Worm (Caenorhabditis elegans) whole organism, L3 larva: ENCODE data around the gene W03F9.1.
A peak's percentile ranks its signal among the peaks of the same experiment; 100 is the strongest.

ENCODE experiments used
- R02D3.7 ChIP-seq: fragments of 150-350 bp; optimal IDR thresholded peaks from 2 replicates; lab custom pipeline; 2014; ENCODE audit warnings: missing biosample characterization, missing genetic modification characterization
- ZK546.5 ChIP-seq: sonication (generic microtip); optimal IDR thresholded peaks from 2 replicates; lab custom pipeline; 2017; ENCODE audit warnings: missing biosample characterization, missing genetic modification characterization
- aly-2 ChIP-seq: fragments of 150-350 bp; optimal IDR thresholded peaks from 2 replicates; lab custom pipeline; 2014; ENCODE audit warnings: missing biosample characterization, missing genetic modification characterization
- ama-1 ChIP-seq: fragments of 150-350 bp; optimal IDR thresholded peaks from 2 replicates; lab custom pipeline; 2018
- ceh-16 ChIP-seq: sonication (generic microtip); optimal IDR thresholded peaks from 2 replicates; lab custom pipeline; 2017; ENCODE audit warnings: missing biosample characterization, missing genetic modification characterization
- ceh-28 ChIP-seq: fragments of 150-350 bp; optimal IDR thresholded peaks from 2 replicates; lab custom pipeline; 2014; ENCODE audit warnings: missing biosample characterization, missing genetic modification reagents, missing genetic modification characterization
- ceh-9 ChIP-seq: sonication (generic microtip); optimal IDR thresholded peaks from 2 replicates; lab custom pipeline; 2018; ENCODE audit warnings: missing biosample characterization, missing genetic modification characterization
- daf-12 ChIP-seq: fragments of 150-350 bp; optimal IDR thresholded peaks from 2 replicates; lab custom pipeline; 2014; ENCODE audit warnings: missing biosample characterization, missing genetic modification reagents, missing genetic modification characterization
- egl-5 ChIP-seq: fragments of 150-350 bp; optimal IDR thresholded peaks from 2 replicates; lab custom pipeline; 2017; ENCODE audit warnings: missing biosample characterization, missing genetic modification reagents, missing genetic modification characterization, inconsistent platforms
- elt-1 ChIP-seq: fragments of 150-350 bp; optimal IDR thresholded peaks from 2 replicates; lab custom pipeline; 2014; ENCODE audit warnings: missing biosample characterization, missing genetic modification characterization
- elt-2 ChIP-seq: sonication (generic microtip); optimal IDR thresholded peaks from 2 replicates; lab custom pipeline; 2016; ENCODE audit warnings: missing genetic modification reagents, mild to moderate bottlenecking, missing genetic modification characterization, missing compliant biosample characterization
- fkh-10 ChIP-seq: sonication (generic microtip); optimal IDR thresholded peaks from 2 replicates; lab custom pipeline; 2017; ENCODE audit warnings: missing biosample characterization, missing genetic modification reagents, missing genetic modification characterization
- fkh-2 ChIP-seq: fragments of 150-350 bp; optimal IDR thresholded peaks from 2 replicates; lab custom pipeline; 2014; ENCODE audit warnings: missing biosample characterization, missing genetic modification reagents, missing genetic modification characterization
- fos-1 ChIP-seq: fragments of 150-350 bp; optimal IDR thresholded peaks from 2 replicates; lab custom pipeline; 2014; ENCODE audit warnings: missing biosample characterization, missing genetic modification characterization
- hmg-11 ChIP-seq: sonication (generic microtip); optimal IDR thresholded peaks from 2 replicates; lab custom pipeline; 2016; ENCODE audit warnings: missing genetic modification characterization, missing compliant biosample characterization
- jun-1 ChIP-seq: fragments of 150-350 bp; optimal IDR thresholded peaks from 2 replicates; lab custom pipeline; 2014; ENCODE audit warnings: missing biosample characterization, missing genetic modification reagents, missing genetic modification characterization
- lin-15B ChIP-seq: fragments of 150-350 bp; optimal IDR thresholded peaks from 2 replicates; lab custom pipeline; 2014; ENCODE audit warnings: missing biosample characterization, missing genetic modification characterization
- lin-39 ChIP-seq: fragments of 150-350 bp; optimal IDR thresholded peaks from 2 replicates; lab custom pipeline; 2018; ENCODE audit warnings: missing biosample characterization, missing genetic modification reagents, missing genetic modification characterization
- lsy-12 ChIP-seq: sonication (generic microtip); optimal IDR thresholded peaks from 2 replicates; lab custom pipeline; 2016; ENCODE audit warnings: mild to moderate bottlenecking, missing genetic modification characterization, missing compliant biosample characterization
- mdl-1 ChIP-seq: fragments of 150-350 bp; optimal IDR thresholded peaks from 2 replicates; lab custom pipeline; 2014; ENCODE audit warnings: missing biosample characterization, missing genetic modification characterization
- nfya-1 ChIP-seq: sonication (generic microtip); optimal IDR thresholded peaks from 2 replicates; lab custom pipeline; 2017; ENCODE audit warnings: missing genetic modification characterization, mild to moderate bottlenecking, missing compliant biosample characterization, antibody characterized with exemption, moderate library complexity; ENCODE audit not compliant: insufficient read depth
- nhr-11 ChIP-seq: fragments of 150-350 bp; optimal IDR thresholded peaks from 2 replicates; lab custom pipeline; 2014; ENCODE audit warnings: missing biosample characterization, missing genetic modification characterization
- nhr-23 ChIP-seq: fragments of 150-350 bp; optimal IDR thresholded peaks from 2 replicates; lab custom pipeline; 2014; ENCODE audit warnings: missing biosample characterization, missing genetic modification reagents, missing genetic modification characterization
- nhr-237 ChIP-seq: fragments of 150-350 bp; optimal IDR thresholded peaks from 2 replicates; lab custom pipeline; 2014; ENCODE audit warnings: missing biosample characterization, missing genetic modification characterization
- nhr-25 ChIP-seq: sonication (generic microtip); optimal IDR thresholded peaks from 2 replicates; lab custom pipeline; 2017; ENCODE audit warnings: missing biosample characterization, missing genetic modification characterization
- nhr-28 ChIP-seq: fragments of 150-350 bp; optimal IDR thresholded peaks from 2 replicates; lab custom pipeline; 2014; ENCODE audit warnings: missing biosample characterization, missing genetic modification characterization
- nhr-67 ChIP-seq: fragments of 150-350 bp; optimal IDR thresholded peaks from 2 replicates; lab custom pipeline; 2014; ENCODE audit warnings: missing biosample characterization, missing genetic modification characterization
- nhr-76 ChIP-seq: fragments of 150-350 bp; sonication (generic microtip); optimal IDR thresholded peaks from 5 replicates; lab custom pipeline; 2014; ENCODE audit warnings: missing biosample characterization, missing genetic modification characterization
- nhr-77 ChIP-seq: fragments of 150-350 bp; optimal IDR thresholded peaks from 2 replicates; lab custom pipeline; 2014; ENCODE audit warnings: missing biosample characterization, missing genetic modification characterization
- pha-4 ChIP-seq: fragments of 150-350 bp; optimal IDR thresholded peaks from 2 replicates; lab custom pipeline; 2014; ENCODE audit warnings: missing biosample characterization, missing genetic modification reagents, missing genetic modification characterization
- pqm-1 ChIP-seq: fragments of 150-350 bp; optimal IDR thresholded peaks from 2 replicates; lab custom pipeline; 2017; ENCODE audit warnings: missing biosample characterization, missing genetic modification characterization, inconsistent platforms
- sea-2 ChIP-seq: fragments of 150-350 bp; sonication (generic microtip); optimal IDR thresholded peaks from 4 replicates; lab custom pipeline; 2014; ENCODE audit warnings: missing biosample characterization, missing genetic modification reagents, missing genetic modification characterization
- skn-1 ChIP-seq: fragments of 150-350 bp; optimal IDR thresholded peaks from 2 replicates; lab custom pipeline; 2014; ENCODE audit warnings: missing biosample characterization, missing genetic modification characterization
- snpc-4 ChIP-seq: fragments of 150-350 bp; optimal IDR thresholded peaks from 2 replicates; lab custom pipeline; 2014; ENCODE audit warnings: missing biosample characterization, missing genetic modification characterization
- unc-39 ChIP-seq: sonication (generic microtip); optimal IDR thresholded peaks from 4 replicates; lab custom pipeline; 2017; ENCODE audit warnings: missing biosample characterization, missing genetic modification characterization
- unc-62 ChIP-seq: fragments of 150-350 bp; sonication (generic microtip); optimal IDR thresholded peaks from 4 replicates; lab custom pipeline; 2014; ENCODE audit warnings: missing biosample characterization, missing genetic modification reagents, missing genetic modification characterization
- zag-1 ChIP-seq: fragments of 150-350 bp; optimal IDR thresholded peaks from 2 replicates; lab custom pipeline; 2014; ENCODE audit warnings: missing biosample characterization, missing genetic modification characterization

W03F9.1 gene

ce11 chrV:122249-122648 lies 4.3 kb downstream of the W03F9.1 start:
- TF ChIP-seq elt-1 = no peak
- TF ChIP-seq pqm-1 (tag; lab: Kevin White, UChicago) = no peak
- no peak for TF ChIP-seq mdl-1 (tag; lab: Kevin White, UChicago)
- no peak for TF ChIP-seq hmg-11 (tag; lab: Kevin White, UChicago)
- TF ChIP-seq nfya-1 = no peak
- no peak for TF ChIP-seq nhr-25
- TF ChIP-seq sea-2 (GFP tag; lab: Kevin White, UChicago) = no peak
- TF ChIP-seq zag-1 (tag; lab: Kevin White, UChicago) = no peak
- TF ChIP-seq fkh-2 = no peak
- no peak for TF ChIP-seq nhr-28 (tag; lab: Kevin White, UChicago)
- TF ChIP-seq elt-2 (tag; lab: Kevin White, UChicago) = no peak
- no peak for TF ChIP-seq ama-1
- no peak for TF ChIP-seq nhr-23 (tag; lab: Kevin White, UChicago)
- TF ChIP-seq pha-4 (tag; lab: Kevin White, UChicago) = no peak

- no peak for TF ChIP-seq pha-4 (tag; lab: Kevin White, UChicago)
- TF ChIP-seq lsy-12 = peak; percentile 10
- no peak for TF ChIP-seq zag-1 (tag; lab: Kevin White, UChicago)
- TF ChIP-seq unc-62 (GFP tag; lab: Kevin White, UChicago) = no peak
- no peak for TF ChIP-seq nhr-237 (tag; lab: Kevin White, UChicago)
- no peak for TF ChIP-seq nhr-77 (tag; lab: Kevin White, UChicago)
These were observed 9.2 kb downstream of the W03F9.1 start for ce11 chrV:117312-117711.

ce11 chrV:116243-116642 lies 10.3 kb downstream of the W03F9.1 start:
- no peak for TF ChIP-seq ama-1
- TF ChIP-seq jun-1 (tag; lab: Kevin White, UChicago) = no peak
- no peak for TF ChIP-seq mdl-1 (tag; lab: Kevin White, UChicago)
- no peak for TF ChIP-seq fos-1 (tag; lab: Kevin White, UChicago)
- TF ChIP-seq fkh-2 = no peak

DNA sequence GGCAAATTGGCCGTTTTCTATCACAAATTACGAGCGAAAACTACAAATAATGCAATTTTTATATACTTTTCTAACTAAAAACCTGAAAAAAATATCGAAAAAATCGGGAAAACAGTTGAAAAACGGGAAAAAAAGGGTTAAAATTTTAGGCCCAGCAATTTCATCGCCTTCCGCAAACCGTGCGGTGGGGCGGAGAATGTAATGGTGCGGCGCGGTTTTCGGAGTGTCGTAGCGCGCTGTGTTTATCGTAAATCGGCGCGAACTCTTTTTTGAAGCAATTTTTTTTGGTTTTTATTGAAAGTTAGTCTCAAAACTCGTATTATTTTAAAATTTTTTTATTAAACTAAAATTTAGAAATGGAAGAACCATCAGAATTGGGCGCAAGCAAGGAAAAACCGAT lies 22.0 kb downstream of the W03F9.1 start, which contains the start of gene picd-1:
Gene picd-1 (plus strand): TSS at position 352 of the 400 bp plus-strand sequence.
- peak; percentile 91 for TF ChIP-seq R02D3.7 (tag; lab: Kevin White, UChicago)
- no peak for TF ChIP-seq aly-2 (tag; lab: Kevin White, UChicago)
- TF ChIP-seq jun-1 (tag; lab: Kevin White, UChicago) = no peak
- peak; percentile 33 for TF ChIP-seq egl-5 (tag; lab: Kevin White, UChicago)
- peak; percentile 85 for TF ChIP-seq lin-39 (tag; lab: Kevin White, UChicago)
- TF ChIP-seq daf-12 (tag; lab: Kevin White, UChicago) = no peak
- no peak for TF ChIP-seq zag-1 (tag; lab: Kevin White, UChicago)
- TF ChIP-seq nhr-76 (tag; lab: Kevin White, UChicago) = no peak
- TF ChIP-seq nhr-28 (tag; lab: Kevin White, UChicago) = no peak
- TF ChIP-seq snpc-4 = peak; percentile 29
- peak; percentile 73 for TF ChIP-seq nhr-25
- no peak for TF ChIP-seq nhr-67 (tag; lab: Kevin White, UChicago)
- peak; percentile 75 for TF ChIP-seq hmg-11 (tag; lab: Kevin White, UChicago)
- TF ChIP-seq ama-1 = peak; percentile 16
- TF ChIP-seq nhr-23 (tag; lab: Kevin White, UChicago) = peak; percentile 84
- peak; percentile 85 for TF ChIP-seq nfya-1
- TF ChIP-seq ceh-9 (tag; lab: Kevin White, UChicago) = no peak
- peak; percentile 51 for TF ChIP-seq skn-1 (tag; lab: Kevin White, UChicago)
- peak; percentile 89 for TF ChIP-seq pha-4 (tag; lab: Kevin White, UChicago)
- TF ChIP-seq ZK546.5 (tag; lab: Kevin White, UChicago) = no peak
- no peak for TF ChIP-seq ceh-28 (tag; lab: Kevin White, UChicago)
- peak; percentile 99 for TF ChIP-seq lin-15B (tag; lab: Kevin White, UChicago)

- no peak for TF ChIP-seq fkh-10 (GFP tag; lab: Kevin White, UChicago)
- no peak for TF ChIP-seq zag-1 (tag; lab: Kevin White, UChicago)
- TF ChIP-seq nhr-11 (tag; lab: Kevin White, UChicago) = no peak
- no peak for TF ChIP-seq ceh-16 (tag; lab: Kevin White, UChicago)
- no peak for TF ChIP-seq lin-15B (tag; lab: Kevin White, UChicago)
- TF ChIP-seq unc-39 (tag; lab: Kevin White, UChicago) = no peak
These were observed 22.5 kb downstream of the W03F9.1 start, which contains the start of gene rps-27 for ce11 chrV:103977-104376. TSS of gene rps-27 (minus strand) at chrV:104077.
